Worm (Caenorhabditis elegans) whole organism, midembryonic: ENCODE data around the gene C17H12.3.

Source experiments
- T22C8.4 ChIP-seq: fragments of 200-800 bp; sonication (Bioruptor generic); IDR thresholded peaks from 2 replicates; pipeline ENCODE4 v1.3.6; 2022; ENCODE audit warnings: missing genetic modification characterization, missing compliant biosample characterization
- cog-1 ChIP-seq: sonication (generic microtip); optimal IDR thresholded peaks from 2 replicates; lab custom pipeline; 2016; ENCODE audit warnings: missing genetic modification characterization, missing compliant biosample characterization
- flt-1 ChIP-seq: fragments of 200-800 bp; sonication (Bioruptor generic); IDR thresholded peaks from 2 replicates; pipeline ENCODE4 v1.3.6; 2022; ENCODE audit warnings: missing genetic modification characterization, missing compliant biosample characterization
- klf-2 ChIP-seq: fragments of 200-800 bp; sonication (Bioruptor generic); conservative IDR thresholded peaks from 2 replicates; pipeline ENCODE4 v1.3.6; 2022; ENCODE audit warnings: missing genetic modification reagents, missing genetic modification characterization, missing compliant biosample characterization
- med-1 ChIP-seq: sonication (generic microtip); optimal IDR thresholded peaks from 2 replicates; lab custom pipeline; 2017; ENCODE audit warnings: missing genetic modification characterization, mild to moderate bottlenecking, missing compliant biosample characterization, antibody characterized with exemption, missing genetic modification reagents; ENCODE audit not compliant: insufficient read depth
- ref-1 ChIP-seq: fragments of 200-800 bp; sonication (Bioruptor generic); conservative IDR thresholded peaks from 2 replicates; pipeline ENCODE4 v1.3.6; 2022; ENCODE audit warnings: missing genetic modification reagents, missing genetic modification characterization, missing compliant biosample characterization
- tab-1 ChIP-seq: fragments of 200-800 bp; sonication (Bioruptor generic); IDR thresholded peaks from 2 replicates; pipeline ENCODE4 v1.3.6; 2022; ENCODE audit warnings: missing genetic modification characterization, missing compliant biosample characterization
- ztf-23 ChIP-seq: fragments of 200-800 bp; sonication (Bioruptor generic); IDR thresholded peaks from 2 replicates; pipeline ENCODE4 v1.3.6; 2022; ENCODE audit warnings: missing genetic modification reagents, missing genetic modification characterization, missing compliant biosample characterization
- ztf-29 ChIP-seq: fragments of 200-800 bp; sonication (Bioruptor generic); IDR thresholded peaks from 2 replicates; pipeline ENCODE4 v1.3.6; 2022; ENCODE audit warnings: missing genetic modification reagents, missing genetic modification characterization, missing compliant biosample characterization

Gene C17H12.3

ce11 chrIV:6803805-6804344 lies 8.4 kb upstream of the C17H12.3 start:
- TF ChIP-seq ztf-29 (GFP tag; lab: Robert Waterston, UW) (no peak), med-1 (GFP tag; lab: Kevin White, UChicago) (no peak), flt-1 (GFP tag; lab: Robert Waterston, UW) (no peak), ref-1 (GFP tag; lab: Robert Waterston, UW) (no peak), tab-1 (GFP tag; lab: Robert Waterston, UW) (no peak), ztf-23 (GFP tag; lab: Robert Waterston, UW) (no peak), klf-2 (GFP tag; lab: Robert Waterston, UW) (no peak), T22C8.4 (no peak), cog-1 (tag; lab: Kevin White, UChicago) (no peak)

- TF ChIP-seq flt-1 (GFP tag; lab: Robert Waterston, UW) (no peak), ztf-23 (GFP tag; lab: Robert Waterston, UW) (no peak), tab-1 (GFP tag; lab: Robert Waterston, UW) (no peak), ztf-29 (GFP tag; lab: Robert Waterston, UW) (no peak), ref-1 (GFP tag; lab: Robert Waterston, UW) (no peak), med-1 (GFP tag; lab: Kevin White, UChicago) (no peak), klf-2 (GFP tag; lab: Robert Waterston, UW) (no peak), cog-1 (tag; lab: Kevin White, UChicago) (no peak), T22C8.4 (no peak)
These were observed 7.9 kb upstream of the C17H12.3 start for ce11 chrIV:6803294-6803693.

ce11 chrIV:6802132-6802531 lies 6.7 kb upstream of the C17H12.3 start, which contains the start of the genes cest-4 and C17H12.11:
cest-4 (minus strand) TSS chrIV:6802337.
C17H12.11 (plus strand) TSS chrIV:6802387.
- TF ChIP-seq ref-1 (GFP tag; lab: Robert Waterston, UW) (no peak), ztf-29 (GFP tag; lab: Robert Waterston, UW) (no peak), cog-1 (tag; lab: Kevin White, UChicago) (no peak), ztf-23 (GFP tag; lab: Robert Waterston, UW) (no peak), med-1 (GFP tag; lab: Kevin White, UChicago) (no peak), tab-1 (GFP tag; lab: Robert Waterston, UW) (no peak), T22C8.4 (no peak), flt-1 (GFP tag; lab: Robert Waterston, UW) (no peak), klf-2 (GFP tag; lab: Robert Waterston, UW) (no peak)

ce11 chrIV:6793310-6793966 lies 2.0 kb downstream of the C17H12.3 start:
- no peak for TF ChIP-seq ztf-23 (GFP tag; lab: Robert Waterston, UW)
- no peak for TF ChIP-seq med-1 (GFP tag; lab: Kevin White, UChicago)
- TF ChIP-seq T22C8.4 = no peak

- TF ChIP-seq T22C8.4 = no peak
- TF ChIP-seq flt-1 (GFP tag; lab: Robert Waterston, UW) = no peak
- no peak for TF ChIP-seq ref-1 (GFP tag; lab: Robert Waterston, UW)
- TF ChIP-seq ztf-23 (GFP tag; lab: Robert Waterston, UW) = no peak
- TF ChIP-seq cog-1 (tag; lab: Kevin White, UChicago) = no peak
- TF ChIP-seq ztf-29 (GFP tag; lab: Robert Waterston, UW) = no peak
- TF ChIP-seq tab-1 (GFP tag; lab: Robert Waterston, UW) = no peak
- TF ChIP-seq med-1 (GFP tag; lab: Kevin White, UChicago) = no peak
- no peak for TF ChIP-seq klf-2 (GFP tag; lab: Robert Waterston, UW)
These were observed 2.8 kb downstream of the C17H12.3 start for ce11 chrIV:6792380-6793309.

ce11 chrIV:6790438-6791124 lies 4.8 kb downstream of the C17H12.3 start, which contains the start of the genes C17H12.2 and vha-8:
C17H12.2 (minus strand) TSS chrIV:6790488.
vha-8 (plus strand) TSS chrIV:6791074.
- TF ChIP-seq ztf-29 (GFP tag; lab: Robert Waterston, UW) (no peak), cog-1 (tag; lab: Kevin White, UChicago) (peak; percentile 84)

- TF ChIP-seq tab-1 (GFP tag; lab: Robert Waterston, UW) (no peak), med-1 (GFP tag; lab: Kevin White, UChicago) (no peak), cog-1 (tag; lab: Kevin White, UChicago) (no peak), ref-1 (GFP tag; lab: Robert Waterston, UW) (no peak), flt-1 (GFP tag; lab: Robert Waterston, UW) (no peak), T22C8.4 (no peak), ztf-29 (GFP tag; lab: Robert Waterston, UW) (no peak), ztf-23 (GFP tag; lab: Robert Waterston, UW) (no peak), klf-2 (GFP tag; lab: Robert Waterston, UW) (no peak)
These were observed 5.5 kb downstream of the C17H12.3 start for ce11 chrIV:6789950-6790349.

- no peak for TF ChIP-seq ztf-29 (GFP tag; lab: Robert Waterston, UW)
- TF ChIP-seq flt-1 (GFP tag; lab: Robert Waterston, UW) = no peak
- no peak for TF ChIP-seq tab-1 (GFP tag; lab: Robert Waterston, UW)
- TF ChIP-seq ztf-23 (GFP tag; lab: Robert Waterston, UW) = no peak
- TF ChIP-seq klf-2 (GFP tag; lab: Robert Waterston, UW) = no peak
- TF ChIP-seq ref-1 (GFP tag; lab: Robert Waterston, UW) = no peak
- TF ChIP-seq cog-1 (tag; lab: Kevin White, UChicago) = no peak
- TF ChIP-seq med-1 (GFP tag; lab: Kevin White, UChicago) = no peak
- TF ChIP-seq T22C8.4 = no peak
These were observed 9.6 kb downstream of the C17H12.3 start for ce11 chrIV:6785873-6786272.
